Worm (Caenorhabditis elegans): ENCODE measurements around the gene Y73B6BL.288.

The Y73B6BL.288 gene

ce11 chrIV:6335908-6336307 lies 6.4 kb downstream of the Y73B6BL.288 start, which contains the start of gene mif-4:
Gene mif-4 (minus strand): TSS chrIV:6335994.
- no peak for TF ChIP-seq daf-12 (tag; optimal IDR thresholded peaks at IDR 0.05)
- no peak for TF ChIP-seq ceh-28 (tag; optimal IDR thresholded peaks at IDR 0.05)
- TF ChIP-seq pha-4 (tag; optimal IDR thresholded peaks at IDR 0.05) = peak; percentile 65
- TF ChIP-seq mml-1 (tag; optimal IDR thresholded peaks at IDR 0.05) = no peak
- no peak for TF ChIP-seq nhr-25 (tag; optimal IDR thresholded peaks at IDR 0.05)

ce11 chrIV:6333915-6334314 lies 8.4 kb downstream of the Y73B6BL.288 start, which contains the start of gene blos-2:
Gene blos-2 (plus strand): TSS chrIV:6334215.
- no peak for TF ChIP-seq mdl-1 (tag; optimal IDR thresholded peaks at IDR 0.05)
- no peak for TF ChIP-seq mml-1 (tag; optimal IDR thresholded peaks at IDR 0.05)
- TF ChIP-seq elt-3 (tag; optimal IDR thresholded peaks at IDR 0.05) = no peak
- TF ChIP-seq ceh-28 (tag; optimal IDR thresholded peaks at IDR 0.05) = no peak
- TF ChIP-seq nhr-237 (tag; optimal IDR thresholded peaks at IDR 0.05) = no peak
- TF ChIP-seq nhr-67 (tag; optimal IDR thresholded peaks at IDR 0.05) = no peak
- no peak for TF ChIP-seq elt-1 (tag; optimal IDR thresholded peaks at IDR 0.05)
- TF ChIP-seq nhr-11 (tag; optimal IDR thresholded peaks at IDR 0.05) = no peak
- TF ChIP-seq ztf-4 (tag; optimal IDR thresholded peaks at IDR 0.05) = no peak
- no peak for TF ChIP-seq ZK546.5 (tag; optimal IDR thresholded peaks at IDR 0.05)

- TF ChIP-seq fos-1 (tag; optimal IDR thresholded peaks at IDR 0.05) (no peak), pqm-1 (tag; optimal IDR thresholded peaks at IDR 0.05) (peak; percentile 37), elt-2 (tag; optimal IDR thresholded peaks at IDR 0.05) (peak; percentile 81)
These were observed 11.5 kb downstream of the Y73B6BL.288 start for ce11 chrIV:6330790-6331189.

- no peak for TF ChIP-seq unc-62 (GFP tag; optimal IDR thresholded peaks at IDR 0.05)
- no peak for TF ChIP-seq lsy-12 (tag; optimal IDR thresholded peaks at IDR 0.05)
- TF ChIP-seq mml-1 (tag; optimal IDR thresholded peaks at IDR 0.05) = no peak
- TF ChIP-seq ceh-16 (tag; optimal IDR thresholded peaks at IDR 0.05) = no peak
- no peak for TF ChIP-seq ZK546.5 (tag; optimal IDR thresholded peaks at IDR 0.05)
- no peak for TF ChIP-seq skn-1 (tag; optimal IDR thresholded peaks at IDR 0.05)
- no peak for TF ChIP-seq ama-1 (optimal IDR thresholded peaks at IDR 0.05)
- no peak for TF ChIP-seq fos-1 (tag; optimal IDR thresholded peaks at IDR 0.05)
- no peak for TF ChIP-seq ceh-82 (tag; optimal IDR thresholded peaks at IDR 0.05)
These were observed 13.0 kb downstream of the Y73B6BL.288 start, which contains the start of gene seu-1 for ce11 chrIV:6329339-6329738. Gene seu-1 (plus strand): TSS chrIV:6329639.

- TF ChIP-seq ZK546.5 (tag; optimal IDR thresholded peaks at IDR 0.05) = no peak
- no peak for TF ChIP-seq hmg-11 (tag; optimal IDR thresholded peaks at IDR 0.05)
- TF ChIP-seq sea-2 (GFP tag; optimal IDR thresholded peaks at IDR 0.05) = no peak
- TF ChIP-seq nhr-237 (tag; optimal IDR thresholded peaks at IDR 0.05) = no peak
- TF ChIP-seq lin-15B (tag; optimal IDR thresholded peaks at IDR 0.05) = no peak
- TF ChIP-seq nhr-28 (tag; optimal IDR thresholded peaks at IDR 0.05) = no peak
These were observed 14.1 kb downstream of the Y73B6BL.288 start for ce11 chrIV:6328198-6328597.

- TF ChIP-seq ceh-28 (tag; optimal IDR thresholded peaks at IDR 0.05) (peak; percentile 76), tbx-2 (tag; optimal IDR thresholded peaks at IDR 0.05) (no peak), nfya-1 (tag; optimal IDR thresholded peaks at IDR 0.05; ENCODE audit: insufficient read depth) (peak; percentile 8), elt-2 (tag; optimal IDR thresholded peaks at IDR 0.05) (peak; percentile 71), snpc-4 (tag; optimal IDR thresholded peaks at IDR 0.05) (peak; percentile 19), nhr-23 (tag; optimal IDR thresholded peaks at IDR 0.05) (no peak), lin-15B (tag; optimal IDR thresholded peaks at IDR 0.05) (peak; percentile 53), mdl-1 (tag; optimal IDR thresholded peaks at IDR 0.05) (no peak), unc-62 (GFP tag; optimal IDR thresholded peaks at IDR 0.05) (no peak), aly-2 (tag; optimal IDR thresholded peaks at IDR 0.05) (no peak), zag-1 (tag; optimal IDR thresholded peaks at IDR 0.05) (no peak), elt-3 (tag; optimal IDR thresholded peaks at IDR 0.05) (no peak), fkh-10 (GFP tag; optimal IDR thresholded peaks at IDR 0.05) (no peak), nhr-25 (tag; optimal IDR thresholded peaks at IDR 0.05) (no peak), R02D3.7 (tag; optimal IDR thresholded peaks at IDR 0.05) (no peak), hmg-11 (tag; optimal IDR thresholded peaks at IDR 0.05) (no peak), elt-1 (tag; optimal IDR thresholded peaks at IDR 0.05) (no peak), ceh-16 (tag; optimal IDR thresholded peaks at IDR 0.05) (no peak), nhr-76 (tag; optimal IDR thresholded peaks at IDR 0.05) (no peak), ceh-9 (tag; optimal IDR thresholded peaks at IDR 0.05) (no peak), mml-1 (tag; optimal IDR thresholded peaks at IDR 0.05) (no peak), nhr-67 (tag; optimal IDR thresholded peaks at IDR 0.05) (no peak), nhr-28 (tag; optimal IDR thresholded peaks at IDR 0.05) (no peak), nhr-77 (tag; optimal IDR thresholded peaks at IDR 0.05) (no peak), lin-39 (tag; optimal IDR thresholded peaks at IDR 0.05) (peak; percentile 53), nhr-43 (tag; optimal IDR thresholded peaks at IDR 0.05; ENCODE audit: poor library complexity, severe bottlenecking) (no peak)
These were observed 14.8 kb downstream of the Y73B6BL.288 start for ce11 chrIV:6327363-6328015.
